Worm (Caenorhabditis elegans): Measurements from ENCODE around the gene gpa-2.

ce11 chrV:8384809-8385208 lies 14.0 kb downstream of the gpa-2 start:
- TF ChIP-seq bed-3 (GFP tag; optimal IDR thresholded peaks at IDR 0.05) (no peak), tbx-8 (GFP tag; optimal IDR thresholded peaks at IDR 0.05) (no peak), ham-2 (GFP tag; optimal IDR thresholded peaks at IDR 0.05) (no peak), pha-4 (tag; optimal IDR thresholded peaks at IDR 0.05) (no peak), unc-39 (tag; optimal IDR thresholded peaks at IDR 0.05) (no peak), ztf-11 (tag; optimal IDR thresholded peaks at IDR 0.05) (no peak), zip-8 (tag; optimal IDR thresholded peaks at IDR 0.05) (peak; percentile 22), nhr-12 (tag; optimal IDR thresholded peaks at IDR 0.05) (no peak), mep-1 (tag; optimal IDR thresholded peaks at IDR 0.05) (no peak), nhr-237 (tag; optimal IDR thresholded peaks at IDR 0.05) (no peak)

Data from whole organism, mixed stage, embryonic.